Fruit fly (Drosophila melanogaster) whole organism, embryonic: ENCODE results near the gene CG34244.

Experiments used
- Atf-2 ChIP-seq: fragments of 200-800 bp; sonication (Bioruptor generic); optimal IDR thresholded peaks from 2 replicates; lab custom pipeline; 2016; ENCODE audit warnings: missing biosample characterization, missing genetic modification characterization
- B-H1 ChIP-seq: fragments of 200-800 bp; sonication (Bioruptor generic); IDR thresholded peaks from 3 replicates; pipeline ENCODE4 v1.3.6; 2022; ENCODE audit warnings: missing biosample characterization, missing genetic modification characterization
- BEAF-32 ChIP-seq: fragments of 200-800 bp; sonication (Bioruptor generic); optimal IDR thresholded peaks from 3 replicates; lab custom pipeline; 2017; ENCODE audit warnings: missing biosample characterization, missing genetic modification characterization, mild to moderate bottlenecking, moderate library complexity, missing genetic modification reagents
- Blimp-1 ChIP-seq: fragments of 200-800 bp; sonication (Bioruptor generic); optimal IDR thresholded peaks from 3 replicates; lab custom pipeline; 2018; ENCODE audit warnings: missing biosample characterization, missing genetic modification characterization, mild to moderate bottlenecking, moderate library complexity, missing genetic modification reagents
- BtbVII ChIP-seq: fragments of 200-800 bp; sonication (Bioruptor generic); optimal IDR thresholded peaks from 3 replicates; lab custom pipeline; 2017; ENCODE audit warnings: missing biosample characterization, mild to moderate bottlenecking, missing genetic modification characterization
- CG10274 ChIP-seq: fragments of 200-800 bp; sonication (Bioruptor generic); optimal IDR thresholded peaks from 3 replicates; lab custom pipeline; 2017; ENCODE audit warnings: missing biosample characterization, mild to moderate bottlenecking, missing genetic modification characterization
- CG10959 ChIP-seq: fragments of 200-800 bp; sonication (Bioruptor generic); IDR thresholded peaks from 2 replicates; pipeline ENCODE4 v1.3.6; 2022; ENCODE audit warnings: missing biosample characterization, missing genetic modification characterization
- CG12391 ChIP-seq: fragments of 200-800 bp; sonication (Bioruptor generic); optimal IDR thresholded peaks from 3 replicates; lab custom pipeline; 2018; ENCODE audit warnings: missing biosample characterization, mild to moderate bottlenecking, missing genetic modification characterization, moderate library complexity
- CG13287 ChIP-seq: fragments of 200-800 bp; sonication (Bioruptor generic); IDR thresholded peaks from 2 replicates; pipeline ENCODE4 v1.3.6; 2022; ENCODE audit warnings: missing biosample characterization, missing genetic modification characterization; ENCODE audit not compliant: partially characterized antibody
- CG13894 ChIP-seq: fragments of 200-800 bp; sonication (Bioruptor generic); optimal IDR thresholded peaks from 3 replicates; lab custom pipeline; 2018; ENCODE audit warnings: missing biosample characterization, mild to moderate bottlenecking, missing genetic modification characterization, moderate library complexity
- CG14667 ChIP-seq: fragments of 200-800 bp; sonication (Bioruptor generic); IDR thresholded peaks from 2 replicates; pipeline ENCODE4 v1.3.6; 2022; ENCODE audit warnings: missing biosample characterization, missing genetic modification characterization
- CG14710 ChIP-seq: fragments of 200-800 bp; sonication (Bioruptor generic); optimal IDR thresholded peaks from 3 replicates; lab custom pipeline; 2019; ENCODE audit warnings: missing biosample characterization, mild to moderate bottlenecking, missing genetic modification characterization, moderate library complexity
- CG14860 ChIP-seq: fragments of 200-800 bp; sonication (Bioruptor generic); IDR thresholded peaks from 3 replicates; pipeline ENCODE4 v1.3.6; 2022; ENCODE audit warnings: missing biosample characterization, missing genetic modification characterization; ENCODE audit not compliant: partially characterized antibody
- CG14965 ChIP-seq: fragments of 200-800 bp; sonication (Bioruptor generic); optimal IDR thresholded peaks from 2 replicates; lab custom pipeline; 2016; ENCODE audit warnings: missing biosample characterization, missing genetic modification characterization, borderline replicate concordance
- CG1602 ChIP-seq: fragments of 200-800 bp; sonication (Bioruptor generic); optimal IDR thresholded peaks from 3 replicates; lab custom pipeline; 2016; ENCODE audit warnings: missing biosample characterization, missing genetic modification characterization
- CG1603 ChIP-seq: fragments of 200-800 bp; sonication (Bioruptor generic); optimal IDR thresholded peaks from 2 replicates; lab custom pipeline; 2019; ENCODE audit warnings: missing biosample characterization, mild to moderate bottlenecking, missing genetic modification characterization, moderate library complexity
- CG17359 ChIP-seq: fragments of 200-800 bp; sonication (Bioruptor generic); optimal IDR thresholded peaks from 3 replicates; lab custom pipeline; 2018; ENCODE audit warnings: missing biosample characterization, mild to moderate bottlenecking, missing genetic modification characterization, moderate library complexity
- CG17802 ChIP-seq: fragments of 200-800 bp; sonication (Bioruptor generic); optimal IDR thresholded peaks from 2 replicates; lab custom pipeline; 2018; ENCODE audit warnings: missing biosample characterization, mild to moderate bottlenecking, missing genetic modification characterization, moderate library complexity
- CG18599 ChIP-seq: fragments of 200-800 bp; sonication (Bioruptor generic); optimal IDR thresholded peaks from 3 replicates; lab custom pipeline; 2017; ENCODE audit warnings: missing biosample characterization, missing genetic modification characterization, mild to moderate bottlenecking, moderate library complexity, missing genetic modification reagents
- CG2199 ChIP-seq: fragments of 200-800 bp; sonication (Bioruptor generic); IDR thresholded peaks from 3 replicates; pipeline ENCODE4 v1.3.6; 2022; ENCODE audit warnings: missing biosample characterization, missing genetic modification characterization
- CG2678 ChIP-seq: fragments of 200-800 bp; sonication (Bioruptor generic); optimal IDR thresholded peaks from 3 replicates; lab custom pipeline; 2019; ENCODE audit warnings: missing biosample characterization, mild to moderate bottlenecking, missing genetic modification characterization, moderate library complexity
- CG31224 ChIP-seq: fragments of 200-800 bp; sonication (Bioruptor generic); IDR thresholded peaks from 2 replicates; pipeline ENCODE4 v1.3.6; 2022; ENCODE audit warnings: missing biosample characterization, missing genetic modification characterization
- CG32767 ChIP-seq: fragments of 200-800 bp; sonication (Bioruptor generic); IDR thresholded peaks from 2 replicates; pipeline ENCODE4 v1.3.6; 2022; ENCODE audit warnings: missing biosample characterization, missing genetic modification characterization
- CG34422 ChIP-seq: fragments of 200-800 bp; sonication (Bioruptor generic); IDR thresholded peaks from 3 replicates; pipeline ENCODE4 v1.3.6; 2022; ENCODE audit warnings: missing biosample characterization, missing genetic modification characterization
- CG4282 ChIP-seq: fragments of 200-800 bp; sonication (Bioruptor generic); optimal IDR thresholded peaks from 2 replicates; lab custom pipeline; 2016; ENCODE audit warnings: missing biosample characterization, missing genetic modification characterization
- CG6791 ChIP-seq: fragments of 200-800 bp; sonication (Bioruptor generic); IDR thresholded peaks from 3 replicates; pipeline ENCODE4 v1.3.6; 2022; ENCODE audit warnings: missing biosample characterization, missing genetic modification characterization; ENCODE audit not compliant: partially characterized antibody
- CG6854 ChIP-seq: fragments of 200-800 bp; sonication (Bioruptor generic); optimal IDR thresholded peaks from 3 replicates; lab custom pipeline; 2017; ENCODE audit warnings: missing biosample characterization, mild to moderate bottlenecking, missing genetic modification characterization
- CG9817 ChIP-seq: fragments of 200-800 bp; sonication (Bioruptor generic); optimal IDR thresholded peaks from 2 replicates; lab custom pipeline; 2018; ENCODE audit warnings: missing biosample characterization, mild to moderate bottlenecking, missing genetic modification characterization, moderate library complexity
- Doc3 ChIP-seq: fragments of 200-800 bp; sonication (Bioruptor generic); IDR thresholded peaks from 3 replicates; pipeline ENCODE4 v1.3.6; 2022; ENCODE audit warnings: missing biosample characterization, missing genetic modification characterization; ENCODE audit not compliant: partially characterized antibody
- Max ChIP-seq: fragments of 200-800 bp; sonication (Bioruptor generic); optimal IDR thresholded peaks from 2 replicates; lab custom pipeline; 2016; ENCODE audit warnings: missing biosample characterization, mild to moderate bottlenecking, missing genetic modification characterization
- Nf-YC ChIP-seq: fragments of 200-800 bp; optimal IDR thresholded peaks from 3 replicates; lab custom pipeline; 2019; ENCODE audit warnings: missing biosample characterization, mild to moderate bottlenecking, missing genetic modification characterization, moderate library complexity
- Oli ChIP-seq: fragments of 200-800 bp; sonication (Bioruptor generic); optimal IDR thresholded peaks from 2 replicates; lab custom pipeline; 2018; ENCODE audit warnings: missing biosample characterization, mild to moderate bottlenecking, missing genetic modification characterization, moderate library complexity
- Poxn ChIP-seq: fragments of 200-800 bp; sonication (Bioruptor generic); IDR thresholded peaks from 2 replicates; pipeline ENCODE4 v1.3.6; 2022; ENCODE audit warnings: missing biosample characterization, missing genetic modification characterization
- YL-1 ChIP-seq: fragments of 200-800 bp; sonication (Bioruptor generic); optimal IDR thresholded peaks from 3 replicates; lab custom pipeline; 2017; ENCODE audit warnings: missing biosample characterization, mild to moderate bottlenecking, missing genetic modification characterization
- ara ChIP-seq: fragments of 200-800 bp; sonication (Bioruptor generic); IDR thresholded peaks from 2 replicates; pipeline ENCODE4 v1.3.6; 2022; ENCODE audit warnings: missing biosample characterization, missing genetic modification characterization
- cato ChIP-seq: fragments of 200-800 bp; sonication (Bioruptor generic); optimal IDR thresholded peaks from 2 replicates; lab custom pipeline; 2016; ENCODE audit warnings: missing biosample characterization, missing genetic modification characterization, borderline replicate concordance
- chm ChIP-seq: fragments of 200-800 bp; sonication (Bioruptor generic); IDR thresholded peaks from 2 replicates; pipeline ENCODE4 v1.3.6; 2022; ENCODE audit warnings: missing biosample characterization, missing genetic modification characterization
- grau ChIP-seq: fragments of 200-800 bp; optimal IDR thresholded peaks from 3 replicates; lab custom pipeline; 2019; ENCODE audit warnings: missing biosample characterization, mild to moderate bottlenecking, missing genetic modification characterization, moderate library complexity
- hkb ChIP-seq, 2 experiments: fragments of 200-800 bp in 1 of 2; fragments of >200 bp in 1 of 2; sonication (Bioruptor generic) in 1 of 2; IDR thresholded peaks in 1 of 2; optimal IDR thresholded peaks in 1 of 2; 2 replicates each; pipeline versions ENCODE4 v1.3.6 to Lab custom; 2017 to 2022; ENCODE audit warnings: missing biosample characterization in 1 of 2, missing genetic modification characterization in 1 of 2
- jigr1 ChIP-seq: fragments of 200-800 bp; sonication (Bioruptor generic); IDR thresholded peaks from 3 replicates; pipeline ENCODE4 v1.3.6; 2022; ENCODE audit warnings: missing biosample characterization, missing genetic modification characterization
- jumu ChIP-seq: fragments of 200-800 bp; sonication (Bioruptor generic); optimal IDR thresholded peaks from 3 replicates; lab custom pipeline; 2016; ENCODE audit warnings: missing biosample characterization, missing genetic modification characterization
- nmo ChIP-seq: fragments of 200-800 bp; sonication (Bioruptor generic); optimal IDR thresholded peaks from 2 replicates; lab custom pipeline; 2018; ENCODE audit warnings: missing biosample characterization, mild to moderate bottlenecking, missing genetic modification characterization, moderate library complexity
- nom ChIP-seq: fragments of 200-800 bp; sonication (Bioruptor generic); optimal IDR thresholded peaks from 2 replicates; lab custom pipeline; 2017; ENCODE audit warnings: missing biosample characterization, missing genetic modification characterization, mild to moderate bottlenecking, moderate library complexity, missing genetic modification reagents
- phol ChIP-seq: fragments of 200-800 bp; sonication (Bioruptor generic); optimal IDR thresholded peaks from 3 replicates; lab custom pipeline; 2018; ENCODE audit warnings: missing biosample characterization, mild to moderate bottlenecking, missing genetic modification characterization, moderate library complexity
- prd ChIP-seq, 3 experiments: fragments of >200 bp in 2 of 3; fragments of 200-800 bp in 1 of 3; sonication (Bioruptor generic) in 1 of 3; optimal IDR thresholded peaks in 2 of 3; IDR thresholded peaks in 1 of 3; 2 replicates in 2 of 3; 3 replicates in 1 of 3; pipeline versions ENCODE4 v1.3.6 to Lab custom; 2017 to 2022; ENCODE audit warnings: missing biosample characterization in 1 of 3, missing genetic modification characterization in 1 of 3
- pzg ChIP-seq: fragments of 200-800 bp; sonication (Bioruptor generic); optimal IDR thresholded peaks from 3 replicates; lab custom pipeline; 2018; ENCODE audit warnings: missing biosample characterization, mild to moderate bottlenecking, missing genetic modification characterization, moderate library complexity
- sens ChIP-seq: fragments of 200-800 bp; sonication (Bioruptor generic); peaks from one replicate; lab custom pipeline; 2016; ENCODE audit warnings: missing biosample characterization, missing genetic modification characterization
- zf30C ChIP-seq: fragments of 200-800 bp; sonication (Bioruptor generic); optimal IDR thresholded peaks from 3 replicates; lab custom pipeline; 2018; ENCODE audit warnings: missing biosample characterization, mild to moderate bottlenecking, missing genetic modification characterization

Gene CG34244

dm6 chr3L:14193962-14194503 lies 41.7 kb downstream of the CG34244 start (continued):
- TF ChIP-seq CG14860 (GFP tag; lab: Robert Waterston, UW), result no peak
- TF ChIP-seq pzg, result no peak
- TF ChIP-seq jigr1 (GFP tag; lab: Robert Waterston, UW), result no peak
- TF ChIP-seq CG10959 (GFP tag; lab: Robert Waterston, UW), result no peak
- no peak for TF ChIP-seq cato (GFP tag; lab: Kevin White, UChicago)
- TF ChIP-seq CG1602, result no peak
- TF ChIP-seq CG32767 (GFP tag; lab: Robert Waterston, UW), result 0 out of 2 replicates have a peak, but pooled peaks have one; percentile 20
- TF ChIP-seq grau, result no peak
- no peak for TF ChIP-seq hkb (optimal IDR thresholded peaks at IDR 0.05; lab: Kevin White, UChicago)
- TF ChIP-seq hkb (GFP tag; IDR thresholded peaks at IDR 0.05; lab: Robert Waterston, UW), result no peak
- TF ChIP-seq jumu (GFP tag; lab: Kevin White, UChicago), result no peak
- TF ChIP-seq Atf-2 (GFP tag; lab: Kevin White, UChicago), result no peak
- no peak for TF ChIP-seq BEAF-32
- no peak for TF ChIP-seq CG14965
- TF ChIP-seq Oli (tag; lab: Kevin White, UChicago), result peak; percentile 28
- no peak for TF ChIP-seq YL-1 (GFP tag; lab: Kevin White, UChicago)
- TF ChIP-seq CG17359 (tag; lab: Kevin White, UChicago), result no peak
- TF ChIP-seq chm (GFP tag; lab: Robert Waterston, UW), result no peak
- no peak for TF ChIP-seq Nf-YC (tag; lab: Kevin White, UChicago)
- no peak for TF ChIP-seq CG10274 (GFP tag; lab: Kevin White, UChicago)
- TF ChIP-seq ara (GFP tag; lab: Robert Waterston, UW), result peak; percentile 61; the same call in 1 of the 2 replicates
- no peak for TF ChIP-seq CG17802 (tag; lab: Kevin White, UChicago)
- no peak for TF ChIP-seq CG14667 (GFP tag; lab: Robert Waterston, UW)
- peak; percentile 16 for TF ChIP-seq phol (tag; lab: Kevin White, UChicago)
- TF ChIP-seq CG31224, result no peak
- TF ChIP-seq CG13894 (tag; lab: Kevin White, UChicago), result no peak
- no peak for TF ChIP-seq Poxn
- no peak for TF ChIP-seq Doc3
- TF ChIP-seq CG13287, result no peak
- TF ChIP-seq prd (optimal IDR thresholded peaks at IDR 0.05; lab: Kevin White, UChicago), result no peak
- TF ChIP-seq prd (GFP tag; IDR thresholded peaks at IDR 0.05; lab: Robert Waterston, UW), result no peak
- peak; percentile 79 for TF ChIP-seq sens
- TF ChIP-seq nmo (GFP tag; lab: Kevin White, UChicago), result peak; percentile 28
- no peak for TF ChIP-seq Max (GFP tag; lab: Kevin White, UChicago)
- no peak for TF ChIP-seq CG6854 (GFP tag; lab: Kevin White, UChicago)
- peak; percentile 48 for TF ChIP-seq Blimp-1
- TF ChIP-seq CG18599, result no peak
- TF ChIP-seq nom (GFP tag; lab: Kevin White, UChicago), result no peak
- TF ChIP-seq CG6791, result no peak
- no peak for TF ChIP-seq zf30C (GFP tag; lab: Kevin White, UChicago)
- TF ChIP-seq BtbVII (GFP tag; lab: Kevin White, UChicago), result no peak
- TF ChIP-seq CG14710, result peak; percentile 45
- TF ChIP-seq CG2678 (tag; lab: Kevin White, UChicago), result peak; percentile 4
- peak; percentile 36 for TF ChIP-seq CG1603 (tag; lab: Kevin White, UChicago)
- TF ChIP-seq B-H1 (GFP tag; lab: Robert Waterston, UW), result no peak; the same call in 2 of the 3 replicates
- no peak for TF ChIP-seq CG4282 (GFP tag; lab: Kevin White, UChicago)
- 0 out of 3 replicates have a peak, but pooled peaks have one; percentile 14 for TF ChIP-seq CG2199 (GFP tag; lab: Robert Waterston, UW)
- TF ChIP-seq CG12391 (tag; lab: Kevin White, UChicago), result peak; percentile 43
- no peak for TF ChIP-seq CG34422
- TF ChIP-seq CG9817 (tag; lab: Kevin White, UChicago), result no peak
